Fruit fly (Drosophila melanogaster) whole organism, prepupa: ENCODE results near the gene CG42538.
A peak's percentile ranks its signal among the peaks of the same experiment; 100 is the strongest.

Source experiments
- Blimp-1 ChIP-seq: fragments of 200-800 bp; sonication (Bioruptor generic); optimal IDR thresholded peaks from 3 replicates; lab custom pipeline; 2017; ENCODE audit warnings: missing biosample characterization, missing genetic modification characterization, mild to moderate bottlenecking, moderate library complexity, missing genetic modification reagents
- CG11762 ChIP-seq: fragments of 200-800 bp; sonication (Bioruptor generic); optimal IDR thresholded peaks from 3 replicates; lab custom pipeline; 2016; ENCODE audit warnings: missing biosample characterization, missing genetic modification characterization; ENCODE audit not compliant: insufficient read depth
- CG3919 ChIP-seq: fragments of 200-800 bp; sonication (Bioruptor generic); optimal IDR thresholded peaks from 3 replicates; lab custom pipeline; 2016; ENCODE audit warnings: missing biosample characterization, missing genetic modification characterization
- CG6792 ChIP-seq: fragments of 200-800 bp; sonication (Bioruptor generic); optimal IDR thresholded peaks from 3 replicates; lab custom pipeline; 2016; ENCODE audit warnings: missing biosample characterization, missing genetic modification characterization
- CG8319 ChIP-seq: fragments of 200-800 bp; sonication (Bioruptor generic); optimal IDR thresholded peaks from 3 replicates; lab custom pipeline; 2016; ENCODE audit warnings: missing biosample characterization, missing genetic modification characterization
- Gug ChIP-seq: fragments of 200-800 bp; sonication (Bioruptor generic); IDR thresholded peaks from 2 replicates; pipeline ENCODE4 v1.3.6; 2022; ENCODE audit warnings: missing biosample characterization, missing genetic modification characterization
- Hr4 ChIP-seq: fragments of 200-800 bp; sonication (Bioruptor generic); optimal IDR thresholded peaks from 3 replicates; lab custom pipeline; 2016; ENCODE audit warnings: missing biosample characterization, missing genetic modification characterization
- Smox ChIP-seq: fragments of 200-800 bp; sonication (Bioruptor generic); optimal IDR thresholded peaks from 3 replicates; lab custom pipeline; 2016; ENCODE audit warnings: missing biosample characterization, missing genetic modification characterization
- Sox102F ChIP-seq: fragments of 200-800 bp; sonication (Bioruptor generic); optimal IDR thresholded peaks from 2 replicates; lab custom pipeline; 2016; ENCODE audit warnings: missing biosample characterization, mild to moderate bottlenecking, missing genetic modification characterization
- Sox15 ChIP-seq: fragments of 200-800 bp; sonication (Bioruptor generic); optimal IDR thresholded peaks from 3 replicates; lab custom pipeline; 2016; ENCODE audit warnings: missing biosample characterization, missing genetic modification characterization
- cyc ChIP-seq: fragments of 200-800 bp; sonication (Bioruptor generic); optimal IDR thresholded peaks from 3 replicates; lab custom pipeline; 2016; ENCODE audit warnings: missing biosample characterization, missing genetic modification characterization
- dsx ChIP-seq: fragments of 200-800 bp; optimal IDR thresholded peaks from 3 replicates; lab custom pipeline; 2019; ENCODE audit warnings: missing biosample characterization, mild to moderate bottlenecking, missing genetic modification characterization, moderate library complexity; ENCODE audit not compliant: poor library complexity, severe bottlenecking
- net ChIP-seq: fragments of 200-800 bp; sonication (Bioruptor generic); optimal IDR thresholded peaks from 3 replicates; lab custom pipeline; 2016; ENCODE audit warnings: missing biosample characterization, missing genetic modification characterization

- TF ChIP-seq Smox (GFP tag; lab: Kevin White, UChicago): peak; percentile 41
- TF ChIP-seq Gug: peak; percentile 59
- TF ChIP-seq dsx (GFP tag; lab: Kevin White, UChicago): peak; percentile 8
- TF ChIP-seq Sox15: peak; percentile 41
- peak; percentile 65 for TF ChIP-seq CG6792 (GFP tag; lab: Kevin White, UChicago)
- peak; percentile 25 for TF ChIP-seq cyc (GFP tag; lab: Kevin White, UChicago)
- TF ChIP-seq Hr4 (GFP tag; lab: Kevin White, UChicago): peak; percentile 65
- TF ChIP-seq net (GFP tag; lab: Kevin White, UChicago): peak; percentile 73
- no peak for TF ChIP-seq Blimp-1 (GFP tag; lab: Kevin White, UChicago)
- TF ChIP-seq CG8319 (GFP tag; lab: Kevin White, UChicago): peak; percentile 51
- TF ChIP-seq Sox102F: peak; percentile 2
- peak; percentile 70 for TF ChIP-seq CG3919 (GFP tag; lab: Kevin White, UChicago)
- peak; percentile 67 for TF ChIP-seq CG11762 (GFP tag; lab: Kevin White, UChicago)
Observed at dm6 chr3L:16027163-16027633, 7.1 kb upstream of the CG42538 start.
